Worm (Caenorhabditis elegans): ENCODE results near the gene cct-4.

cct-4 gene

DNA sequence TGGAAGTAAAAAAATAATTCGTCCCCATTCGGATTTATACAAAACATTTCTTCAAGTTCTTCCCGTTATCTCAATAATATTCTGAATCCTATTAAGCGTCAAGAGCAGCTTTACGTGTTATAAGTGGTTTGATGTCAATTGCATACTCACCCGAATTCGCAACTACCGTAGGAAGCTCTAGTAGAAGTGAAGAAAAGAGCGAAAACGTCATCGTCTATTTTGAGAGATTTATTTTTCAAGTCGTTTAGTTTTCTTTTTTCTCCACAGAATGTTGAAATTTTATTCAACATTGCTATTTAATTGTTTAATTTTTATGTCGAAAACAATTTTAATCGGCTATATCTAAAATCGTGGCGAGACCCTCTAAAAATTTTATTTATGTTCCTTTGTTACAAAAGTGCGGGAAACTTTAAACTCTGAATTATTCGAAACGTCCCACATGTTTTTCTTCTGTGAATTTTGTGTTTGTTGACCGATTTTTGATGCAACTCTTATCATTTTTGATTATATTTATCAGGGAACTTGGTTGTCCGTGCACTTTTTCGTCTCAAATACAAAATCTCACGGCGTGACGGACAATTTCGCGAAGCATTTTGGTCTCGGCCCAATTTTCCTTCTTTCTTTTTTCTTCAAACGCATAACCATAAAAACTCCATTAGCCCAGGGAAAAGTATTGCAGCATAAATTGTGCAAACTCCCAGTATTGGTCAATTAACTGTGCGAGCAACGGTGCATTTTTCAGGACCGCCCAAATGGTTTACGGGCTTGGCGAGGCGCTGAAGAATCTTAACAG is 13.4 kb upstream of the cct-4 start, which contains the start of gene tdc-1:
Gene tdc-1, plus strand, starts transcription at position 743 of the 793 bp plus-strand sequence.
- TF ChIP-seq ceh-40 (GFP tag; IDR thresholded peaks at IDR 0.05): no peak
- no peak for TF ChIP-seq rec-8 (tag; optimal IDR thresholded peaks at IDR 0.05)
- TF ChIP-seq attf-6 (GFP tag; IDR thresholded peaks at IDR 0.05): no peak
- no peak for TF ChIP-seq bed-2 (GFP tag; IDR thresholded peaks at IDR 0.05)
- TF ChIP-seq F57C9.4 (tag; optimal IDR thresholded peaks at IDR 0.05): no peak
- no peak for TF ChIP-seq F10E7.11 (tag; optimal IDR thresholded peaks at IDR 0.05)
- TF ChIP-seq nhr-27 (tag; optimal IDR thresholded peaks at IDR 0.05): no peak
- no peak for TF ChIP-seq nfya-1 (tag; optimal IDR thresholded peaks at IDR 0.05; ENCODE audit: borderline replicate concordance, insufficient read depth)
- TF ChIP-seq let-526 (GFP tag; IDR thresholded peaks at IDR 0.05): no peak
- no peak for TF ChIP-seq die-1 (tag; optimal IDR thresholded peaks at IDR 0.05)
- TF ChIP-seq ama-1 (optimal IDR thresholded peaks at IDR 0.05): no peak
- TF ChIP-seq ama-1 (GFP tag; optimal IDR thresholded peaks at IDR 0.05): no peak
- no peak for TF ChIP-seq hmg-20 (GFP tag; IDR thresholded peaks at IDR 0.05)
- TF ChIP-seq snpc-1.1 (tag; optimal IDR thresholded peaks at IDR 0.05; ENCODE audit: insufficient read depth): no peak
- TF ChIP-seq ztf-26 (tag; optimal IDR thresholded peaks at IDR 0.05): no peak
- TF ChIP-seq hmg-1.2 (GFP tag; IDR thresholded peaks at IDR 0.05): no peak
- no peak for TF ChIP-seq nhr-179 (tag; optimal IDR thresholded peaks at IDR 0.05)
- TF ChIP-seq snpc-1.3 (tag; optimal IDR thresholded peaks at IDR 0.05; ENCODE audit: insufficient read depth): peak; percentile 20
- peak; percentile 51 for TF ChIP-seq D2030.7 (GFP tag; IDR thresholded peaks at IDR 0.05)
- TF ChIP-seq F33H1.4 (GFP tag; IDR thresholded peaks at IDR 0.05): peak; percentile 88
- no peak for TF ChIP-seq F52B5.7 (tag; optimal IDR thresholded peaks at IDR 0.05)
- no peak for TF ChIP-seq F49E8.2 (tag; optimal IDR thresholded peaks at IDR 0.05; ENCODE audit: insufficient read depth)
- peak; percentile 43 for TF ChIP-seq dpl-1 (GFP tag; optimal IDR thresholded peaks at IDR 0.05)
- no peak for TF ChIP-seq nhr-80 (tag; optimal IDR thresholded peaks at IDR 0.05)
- no peak for TF ChIP-seq nfyb-1 (GFP tag; IDR thresholded peaks at IDR 0.05)
- TF ChIP-seq madf-10 (tag; optimal IDR thresholded peaks at IDR 0.05): no peak
- TF ChIP-seq atf-7 (tag; optimal IDR thresholded peaks at IDR 0.05): no peak
- no peak for TF ChIP-seq tbx-9 (tag; optimal IDR thresholded peaks at IDR 0.05; ENCODE audit: borderline replicate concordance)
- no peak for TF ChIP-seq C17E4.6 (GFP tag; IDR thresholded peaks at IDR 0.05)
- no peak for TF ChIP-seq akir-1 (GFP tag; optimal IDR thresholded peaks at IDR 0.05)
- no peak for TF ChIP-seq ceh-58 (GFP tag; IDR thresholded peaks at IDR 0.05)
- no peak for TF ChIP-seq F37B4.10 (GFP tag; IDR thresholded peaks at IDR 0.05)
- TF ChIP-seq Y67H2A.10 (GFP tag; conservative IDR thresholded peaks at IDR 0.05): no peak
- no peak for TF ChIP-seq ZK185.1 (tag; optimal IDR thresholded peaks at IDR 0.05; ENCODE audit: poor library complexity, severe bottlenecking)
- no peak for TF ChIP-seq lir-1 (GFP tag; conservative IDR thresholded peaks at IDR 0.05)
- no peak for TF ChIP-seq F55B11.4 (tag; optimal IDR thresholded peaks at IDR 0.05; ENCODE audit: borderline replicate concordance, insufficient read depth)
- TF ChIP-seq Y56A3A.18 (GFP tag; IDR thresholded peaks at IDR 0.05): no peak
- TF ChIP-seq ztf-22 (GFP tag; optimal IDR thresholded peaks at IDR 0.05): no peak
- TF ChIP-seq C06A6.2 (GFP tag; conservative IDR thresholded peaks at IDR 0.05): no peak
- TF ChIP-seq mel-28 (tag; optimal IDR thresholded peaks at IDR 0.05; ENCODE audit: borderline replicate concordance): no peak
- TF ChIP-seq egl-44 (GFP tag; IDR thresholded peaks at IDR 0.05): no peak
- TF ChIP-seq madf-8 (GFP tag; conservative IDR thresholded peaks at IDR 0.05): peak; percentile 76
- TF ChIP-seq B0336.3 (GFP tag; IDR thresholded peaks at IDR 0.05): no peak
- TF ChIP-seq ceh-91 (GFP tag; IDR thresholded peaks at IDR 0.05): no peak
- TF ChIP-seq Y79H2A.3 (GFP tag; conservative IDR thresholded peaks at IDR 0.05): no peak
- TF ChIP-seq ets-4 (GFP tag; optimal IDR thresholded peaks at IDR 0.05): no peak
- no peak for TF ChIP-seq ceh-27 (GFP tag; optimal IDR thresholded peaks at IDR 0.05)

Measured in whole organism, young adult.